Fruit fly (Drosophila melanogaster): ENCODE results near the gene Alg10.
A peak's percentile ranks its signal among the peaks of the same experiment; 100 is the strongest.

The Alg10 gene

dm6 chr3L:11205608-11206336, 41.0 kb downstream of the Alg10 start, which contains the start of gene Plod (continued):
- TF ChIP-seq CG10979 (tag; optimal IDR thresholded peaks at IDR 0.05) (peak; percentile 4), CG1647 (GFP tag; optimal IDR thresholded peaks at IDR 0.05) (peak; percentile 32), Camta (GFP tag; optimal IDR thresholded peaks at IDR 0.05) (peak; percentile 13), gcm (GFP tag; optimal IDR thresholded peaks at IDR 0.05) (peak; percentile 13), Lhr (GFP tag; optimal IDR thresholded peaks at IDR 0.05) (peak; percentile 82), CG2199 (GFP tag; IDR thresholded peaks at IDR 0.05) (peak; percentile 82; the same call in 1 of the 3 replicates), wek (GFP tag; optimal IDR thresholded peaks at IDR 0.05) (peak; percentile 38), sob (GFP tag; IDR thresholded peaks at IDR 0.05) (peak; percentile 60; the same call in 1 of the 2 replicates), ssp (GFP tag; IDR thresholded peaks at IDR 0.05) (peak; percentile 97), dysf (GFP tag; IDR thresholded peaks at IDR 0.05) (peak; percentile 48; the same call in 1 of the 3 replicates), CG17802 (tag; optimal IDR thresholded peaks at IDR 0.05) (peak; percentile 83), CG2202 (tag; optimal IDR thresholded peaks at IDR 0.05) (peak; percentile 27), CG30403 (GFP tag; optimal IDR thresholded peaks at IDR 0.05) (peak; percentile 45), NfI (GFP tag; optimal IDR thresholded peaks at IDR 0.05) (peak; percentile 34), pum (GFP tag; optimal IDR thresholded peaks at IDR 0.05) (no peak), Stat92E (GFP tag; optimal IDR thresholded peaks at IDR 0.05) (peak in 1 of 3 experiments; percentile 16), Blimp-1 (GFP tag; optimal IDR thresholded peaks at IDR 0.05) (peak; percentile 34), CG18262 (tag; optimal IDR thresholded peaks at IDR 0.05) (peak; percentile 48), ind (GFP tag; optimal IDR thresholded peaks at IDR 0.05) (peak; percentile 37), CG18619 (GFP tag; optimal IDR thresholded peaks at IDR 0.05) (peak; percentile 18), Meics (GFP tag; optimal IDR thresholded peaks at IDR 0.05) (peak; percentile 56), CHES-1-like (GFP tag; optimal IDR thresholded peaks at IDR 0.05) (peak; percentile 69), CG13123 (GFP tag; optimal IDR thresholded peaks at IDR 0.05) (no peak), Bdp1 (GFP tag; optimal IDR thresholded peaks at IDR 0.05) (peak; percentile 18), CG2120 (GFP tag; optimal IDR thresholded peaks at IDR 0.05) (peak; percentile 66), Asciz (GFP tag; optimal IDR thresholded peaks at IDR 0.05) (peak; percentile 15), CG15269 (tag; optimal IDR thresholded peaks at IDR 0.05) (peak; percentile 55), chm (GFP tag; IDR thresholded peaks at IDR 0.05) (peak; percentile 75), Oli (tag; optimal IDR thresholded peaks at IDR 0.05) (peak; percentile 0), CG34376 (GFP tag; optimal IDR thresholded peaks at IDR 0.05) (peak; percentile 53), Jarid2 (GFP tag; optimal IDR thresholded peaks at IDR 0.05) (peak; percentile 88), CG14710 (tag; optimal IDR thresholded peaks at IDR 0.05) (peak; percentile 63), CG10321 (GFP tag; IDR thresholded peaks at IDR 0.05) (no peak), emc (GFP tag; optimal IDR thresholded peaks at IDR 0.05) (no peak), dpn (GFP tag; optimal IDR thresholded peaks at IDR 0.05) (peak; percentile 46 to 47), CG10366 (GFP tag; IDR thresholded peaks at IDR 0.05) (peak; percentile 57), CG11398 (GFP tag; optimal IDR thresholded peaks at IDR 0.05) (peak; percentile 22), B-H2 (GFP tag; optimal IDR thresholded peaks at IDR 0.05) (peak; percentile 38), CG3281 (GFP tag; optimal IDR thresholded peaks at IDR 0.05) (peak; percentile 46), tup (GFP tag; optimal IDR thresholded peaks at IDR 0.05) (no peak), Ada2b (GFP tag; IDR thresholded peaks at IDR 0.05) (no peak), CG7928 (GFP tag; optimal IDR thresholded peaks at IDR 0.05) (peak; percentile 9), Hmx (GFP tag; optimal IDR thresholded peaks at IDR 0.05) (no peak), CG16815 (GFP tag; optimal IDR thresholded peaks at IDR 0.05) (no peak), NC2β (GFP tag; optimal IDR thresholded peaks at IDR 0.05) (peak; percentile 31), odd (GFP tag; optimal IDR thresholded peaks at IDR 0.05) (peak; percentile 33), jumu (GFP tag; optimal IDR thresholded peaks at IDR 0.05) (no peak), D (optimal IDR thresholded peaks at IDR 0.05) (peak; percentile 67), D (GFP tag; optimal IDR thresholded peaks at IDR 0.05) (peak; percentile 1)

Measured in whole organism, embryonic.